Worm (Caenorhabditis elegans) whole organism, midembryonic: ENCODE measurements around the gene srh-28.

ENCODE experiments used
- T22C8.4 ChIP-seq: fragments of 200-800 bp; sonication (Bioruptor generic); IDR thresholded peaks from 2 replicates; pipeline ENCODE4 v1.3.6; 2022; ENCODE audit warnings: missing genetic modification characterization, missing compliant biosample characterization
- cog-1 ChIP-seq: sonication (generic microtip); optimal IDR thresholded peaks from 2 replicates; lab custom pipeline; 2016; ENCODE audit warnings: missing genetic modification characterization, missing compliant biosample characterization
- flt-1 ChIP-seq: fragments of 200-800 bp; sonication (Bioruptor generic); IDR thresholded peaks from 2 replicates; pipeline ENCODE4 v1.3.6; 2022; ENCODE audit warnings: missing genetic modification characterization, missing compliant biosample characterization
- klf-2 ChIP-seq: fragments of 200-800 bp; sonication (Bioruptor generic); conservative IDR thresholded peaks from 2 replicates; pipeline ENCODE4 v1.3.6; 2022; ENCODE audit warnings: missing genetic modification reagents, missing genetic modification characterization, missing compliant biosample characterization
- ref-1 ChIP-seq: fragments of 200-800 bp; sonication (Bioruptor generic); conservative IDR thresholded peaks from 2 replicates; pipeline ENCODE4 v1.3.6; 2022; ENCODE audit warnings: missing genetic modification reagents, missing genetic modification characterization, missing compliant biosample characterization
- ztf-23 ChIP-seq: fragments of 200-800 bp; sonication (Bioruptor generic); IDR thresholded peaks from 2 replicates; pipeline ENCODE4 v1.3.6; 2022; ENCODE audit warnings: missing genetic modification reagents, missing genetic modification characterization, missing compliant biosample characterization

DNA sequence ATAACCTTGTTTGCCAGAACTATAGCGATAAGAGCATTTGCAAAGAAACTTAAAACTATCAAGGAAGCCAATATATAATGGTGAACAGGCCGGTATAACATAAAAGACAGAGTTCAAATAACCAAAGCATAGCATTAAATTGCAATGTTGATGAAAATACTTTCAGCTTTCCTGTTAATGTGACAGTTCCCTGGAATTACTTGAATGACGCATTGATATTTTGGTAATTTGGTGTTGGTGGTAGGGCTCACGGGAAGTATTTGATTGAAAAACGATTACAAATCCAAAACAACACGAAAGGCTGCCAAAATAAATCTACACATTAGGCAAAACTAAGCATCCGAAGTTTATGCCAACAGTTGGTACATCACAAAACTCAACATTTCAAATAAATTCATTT, 33.4 kb upstream of the srh-28 start, which contains the start of gene dmsr-16:
- TF ChIP-seq T22C8.4 (GFP tag; lab: Robert Waterston, UW), result no peak
- TF ChIP-seq flt-1 (GFP tag; lab: Robert Waterston, UW), result no peak
- no peak for TF ChIP-seq ref-1 (GFP tag; lab: Robert Waterston, UW)
- no peak for TF ChIP-seq ztf-23 (GFP tag; lab: Robert Waterston, UW)
- no peak for TF ChIP-seq cog-1 (tag; lab: Kevin White, UChicago)
- TF ChIP-seq klf-2 (GFP tag; lab: Robert Waterston, UW), result no peak
